Worm (Caenorhabditis elegans) whole organism, midembryonic: Measurements from ENCODE around the gene B0244.17.

Source experiments
- T22C8.4 ChIP-seq: fragments of 200-800 bp; sonication (Bioruptor generic); IDR thresholded peaks from 2 replicates; pipeline ENCODE4 v1.3.6; 2022; ENCODE audit warnings: missing genetic modification characterization, missing compliant biosample characterization
- flt-1 ChIP-seq: fragments of 200-800 bp; sonication (Bioruptor generic); IDR thresholded peaks from 2 replicates; pipeline ENCODE4 v1.3.6; 2022; ENCODE audit warnings: missing genetic modification characterization, missing compliant biosample characterization
- klf-2 ChIP-seq: fragments of 200-800 bp; sonication (Bioruptor generic); conservative IDR thresholded peaks from 2 replicates; pipeline ENCODE4 v1.3.6; 2022; ENCODE audit warnings: missing genetic modification reagents, missing genetic modification characterization, missing compliant biosample characterization
- med-1 ChIP-seq: sonication (generic microtip); optimal IDR thresholded peaks from 2 replicates; lab custom pipeline; 2017; ENCODE audit warnings: missing genetic modification characterization, mild to moderate bottlenecking, missing compliant biosample characterization, antibody characterized with exemption, missing genetic modification reagents; ENCODE audit not compliant: insufficient read depth
- ref-1 ChIP-seq: fragments of 200-800 bp; sonication (Bioruptor generic); conservative IDR thresholded peaks from 2 replicates; pipeline ENCODE4 v1.3.6; 2022; ENCODE audit warnings: missing genetic modification reagents, missing genetic modification characterization, missing compliant biosample characterization
- tab-1 ChIP-seq: fragments of 200-800 bp; sonication (Bioruptor generic); IDR thresholded peaks from 2 replicates; pipeline ENCODE4 v1.3.6; 2022; ENCODE audit warnings: missing genetic modification characterization, missing compliant biosample characterization
- ztf-23 ChIP-seq: fragments of 200-800 bp; sonication (Bioruptor generic); IDR thresholded peaks from 2 replicates; pipeline ENCODE4 v1.3.6; 2022; ENCODE audit warnings: missing genetic modification reagents, missing genetic modification characterization, missing compliant biosample characterization

DNA sequence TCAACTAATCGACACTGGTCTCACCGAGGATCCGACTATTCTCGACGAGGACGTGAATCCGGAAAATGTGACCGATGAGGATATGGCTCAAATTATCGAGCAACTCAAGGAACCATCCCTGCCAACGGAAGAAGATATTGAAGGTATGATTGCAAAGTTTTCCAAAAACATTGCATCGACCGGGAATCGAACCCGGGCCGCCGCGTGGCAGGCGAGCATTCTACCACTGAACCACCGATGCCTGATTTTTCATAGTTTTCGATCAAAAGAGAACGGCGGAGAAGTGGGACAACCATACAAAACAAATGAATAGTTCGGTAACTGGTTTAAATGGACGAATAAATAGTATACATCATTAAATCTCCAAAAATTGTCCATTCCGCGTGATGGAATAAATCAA lies 28.9 kb downstream of the B0244.17 start:
- no peak for TF ChIP-seq flt-1 (GFP tag; lab: Robert Waterston, UW)
- TF ChIP-seq ref-1 (GFP tag; lab: Robert Waterston, UW): no peak
- TF ChIP-seq med-1: no peak
- no peak for TF ChIP-seq T22C8.4 (GFP tag; lab: Robert Waterston, UW)
- TF ChIP-seq tab-1 (GFP tag; lab: Robert Waterston, UW): no peak
- TF ChIP-seq ztf-23 (GFP tag; lab: Robert Waterston, UW): no peak
- no peak for TF ChIP-seq klf-2 (GFP tag; lab: Robert Waterston, UW)
